Worm (Caenorhabditis elegans): Measurements from ENCODE around the gene srz-72.
A peak's percentile ranks its signal among the peaks of the same experiment; 100 is the strongest.

DNA sequence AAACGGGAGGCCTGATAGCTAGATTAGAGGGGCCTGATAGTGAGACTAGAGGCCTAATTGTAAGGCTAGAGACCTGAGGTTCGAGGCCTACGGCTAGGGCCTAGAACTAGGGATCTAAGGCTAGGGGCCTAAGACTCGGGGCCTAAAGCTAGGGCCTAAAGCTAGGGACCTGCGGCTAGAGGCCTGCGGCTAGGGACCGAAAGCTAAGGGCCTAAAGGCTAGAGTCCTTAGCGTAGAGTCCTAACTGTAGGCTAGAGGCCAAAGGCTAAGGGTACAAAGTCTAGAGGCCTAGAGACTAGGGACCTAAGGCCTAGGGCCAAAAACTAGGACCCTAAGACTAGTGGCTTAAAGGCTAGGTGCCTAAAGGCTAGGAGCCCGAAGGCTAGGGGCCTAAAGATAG lies 34.2 kb downstream of the srz-72 start:
- TF ChIP-seq F39B2.1 (GFP tag; IDR thresholded peaks at IDR 0.05): no peak
- TF ChIP-seq snpc-4 (GFP tag; optimal IDR thresholded peaks at IDR 0.05): no peak
- TF ChIP-seq snpc-4 (tag; optimal IDR thresholded peaks at IDR 0.05): no peak
- no peak for TF ChIP-seq efl-1 (GFP tag; optimal IDR thresholded peaks at IDR 0.05)
- TF ChIP-seq pha-4 (tag; optimal IDR thresholded peaks at IDR 0.05): no peak
- no peak for TF ChIP-seq lin-35 (GFP tag; optimal IDR thresholded peaks at IDR 0.05)
- 0 out of 2 replicates have a peak, but pooled peaks have one; percentile 54 for TF ChIP-seq egl-44 (GFP tag; IDR thresholded peaks at IDR 0.05)
- no peak for TF ChIP-seq ama-1 (optimal IDR thresholded peaks at IDR 0.05)
- no peak for TF ChIP-seq ama-1 (GFP tag; optimal IDR thresholded peaks at IDR 0.05)
- TF ChIP-seq madf-8 (GFP tag; conservative IDR thresholded peaks at IDR 0.05): no peak
- TF ChIP-seq gei-17 (GFP tag; optimal IDR thresholded peaks at IDR 0.05): no peak
- no peak for TF ChIP-seq tlf-1 (GFP tag; optimal IDR thresholded peaks at IDR 0.05)
- TF ChIP-seq attf-3 (GFP tag; conservative IDR thresholded peaks at IDR 0.05): no peak
- no peak for TF ChIP-seq ztf-28 (GFP tag; IDR thresholded peaks at IDR 0.05)
- TF ChIP-seq C17E4.6 (GFP tag; IDR thresholded peaks at IDR 0.05): no peak
- no peak for TF ChIP-seq nhr-179 (tag; optimal IDR thresholded peaks at IDR 0.05)

Data from whole organism, young adult.